Fruit fly (Drosophila melanogaster) whole organism, embryonic: ENCODE measurements around the gene CG10347.

Source experiments
- Blimp-1 ChIP-seq: fragments of 200-800 bp; sonication (Bioruptor generic); optimal IDR thresholded peaks from 3 replicates; lab custom pipeline; 2018; ENCODE audit warnings: missing biosample characterization, missing genetic modification characterization, mild to moderate bottlenecking, moderate library complexity, missing genetic modification reagents
- CG11723 ChIP-seq: fragments of 200-800 bp; sonication (Bioruptor generic); optimal IDR thresholded peaks from 2 replicates; lab custom pipeline; 2017; ENCODE audit warnings: missing biosample characterization, mild to moderate bottlenecking, missing genetic modification characterization
- CG12219 ChIP-seq: fragments of 200-800 bp; sonication (Bioruptor generic); optimal IDR thresholded peaks from 3 replicates; lab custom pipeline; 2018; ENCODE audit warnings: missing biosample characterization, mild to moderate bottlenecking, missing genetic modification characterization
- CG12299 ChIP-seq: fragments of 200-800 bp; sonication (Bioruptor generic); optimal IDR thresholded peaks from 2 replicates; lab custom pipeline; 2018; ENCODE audit warnings: missing biosample characterization, mild to moderate bottlenecking, missing genetic modification characterization
- CG13894 ChIP-seq: fragments of 200-800 bp; sonication (Bioruptor generic); optimal IDR thresholded peaks from 3 replicates; lab custom pipeline; 2018; ENCODE audit warnings: missing biosample characterization, mild to moderate bottlenecking, missing genetic modification characterization, moderate library complexity
- CG14710 ChIP-seq: fragments of 200-800 bp; sonication (Bioruptor generic); optimal IDR thresholded peaks from 3 replicates; lab custom pipeline; 2019; ENCODE audit warnings: missing biosample characterization, mild to moderate bottlenecking, missing genetic modification characterization, moderate library complexity
- CG17385 ChIP-seq: fragments of 200-800 bp; sonication (Bioruptor generic); optimal IDR thresholded peaks from 3 replicates; lab custom pipeline; 2018; ENCODE audit warnings: missing biosample characterization, mild to moderate bottlenecking, missing genetic modification characterization
- CG18262 ChIP-seq: fragments of 200-800 bp; optimal IDR thresholded peaks from 3 replicates; lab custom pipeline; 2019; ENCODE audit warnings: missing biosample characterization, mild to moderate bottlenecking, missing genetic modification characterization, moderate library complexity
- CG2199 ChIP-seq: fragments of 200-800 bp; sonication (Bioruptor generic); IDR thresholded peaks from 3 replicates; pipeline ENCODE4 v1.3.6; 2022; ENCODE audit warnings: missing biosample characterization, missing genetic modification characterization
- CG30020 ChIP-seq: fragments of 200-800 bp; optimal IDR thresholded peaks from 2 replicates; lab custom pipeline; 2019; ENCODE audit warnings: missing biosample characterization, mild to moderate bottlenecking, missing genetic modification characterization, moderate library complexity
- CG34422 ChIP-seq: fragments of 200-800 bp; sonication (Bioruptor generic); IDR thresholded peaks from 3 replicates; pipeline ENCODE4 v1.3.6; 2022; ENCODE audit warnings: missing biosample characterization, missing genetic modification characterization
- CG3847 ChIP-seq: fragments of 200-800 bp; sonication (Bioruptor generic); IDR thresholded peaks from 2 replicates; pipeline ENCODE4 v1.3.6; 2022; ENCODE audit warnings: missing biosample characterization, missing genetic modification characterization
- CG4707 ChIP-seq: fragments of 200-800 bp; sonication (Bioruptor generic); optimal IDR thresholded peaks from 2 replicates; lab custom pipeline; 2018; ENCODE audit warnings: missing biosample characterization, mild to moderate bottlenecking, missing genetic modification characterization, moderate library complexity
- CG7271 ChIP-seq: fragments of 200-800 bp; sonication (Bioruptor generic); optimal IDR thresholded peaks from 2 replicates; lab custom pipeline; 2018; ENCODE audit warnings: missing biosample characterization, mild to moderate bottlenecking, missing genetic modification characterization, moderate library complexity
- CG7372 ChIP-seq: fragments of 200-800 bp; sonication (Bioruptor generic); IDR thresholded peaks from 2 replicates; pipeline ENCODE4 v1.3.6; 2022; ENCODE audit warnings: missing biosample characterization, missing genetic modification characterization
- CG7839 ChIP-seq: fragments of 200-800 bp; sonication (Bioruptor generic); optimal IDR thresholded peaks from 3 replicates; lab custom pipeline; 2018; ENCODE audit warnings: missing biosample characterization, mild to moderate bottlenecking, missing genetic modification characterization, moderate library complexity
- CG7987 ChIP-seq: fragments of 200-800 bp; sonication (Bioruptor generic); optimal IDR thresholded peaks from 2 replicates; lab custom pipeline; 2018; ENCODE audit warnings: missing biosample characterization, mild to moderate bottlenecking, missing genetic modification characterization, moderate library complexity
- CG9817 ChIP-seq: fragments of 200-800 bp; sonication (Bioruptor generic); optimal IDR thresholded peaks from 2 replicates; lab custom pipeline; 2018; ENCODE audit warnings: missing biosample characterization, mild to moderate bottlenecking, missing genetic modification characterization, moderate library complexity
- Camta ChIP-seq: fragments of 200-800 bp; sonication (Bioruptor generic); optimal IDR thresholded peaks from 2 replicates; lab custom pipeline; 2016; ENCODE audit warnings: missing biosample characterization, missing genetic modification characterization
- D19B ChIP-seq: fragments of 200-800 bp; sonication (Bioruptor generic); optimal IDR thresholded peaks from 2 replicates; lab custom pipeline; 2017; ENCODE audit warnings: missing biosample characterization, mild to moderate bottlenecking, missing genetic modification characterization
- Dref ChIP-seq: fragments of 200-800 bp; sonication (Bioruptor generic); IDR thresholded peaks from 2 replicates; pipeline ENCODE4 v1.3.6; 2022; ENCODE audit warnings: missing biosample characterization, missing genetic modification characterization
- Drgx ChIP-seq: fragments of 200-800 bp; sonication (Bioruptor generic); IDR thresholded peaks from 2 replicates; pipeline ENCODE4 v1.3.6; 2022; ENCODE audit warnings: missing biosample characterization, missing genetic modification characterization
- Eip74EF ChIP-seq, 2 experiments: fragments of 200-800 bp in 1 of 2; fragments of >200 bp in 1 of 2; sonication (Bioruptor generic) in 1 of 2; optimal IDR thresholded peaks; 2 replicates each; lab custom pipeline; 2017 to 2019; ENCODE audit warnings: missing biosample characterization in 2 of 2, missing genetic modification characterization in 2 of 2, mild to moderate bottlenecking in 1 of 2, moderate library complexity in 1 of 2
- HLH54F ChIP-seq: fragments of 200-800 bp; sonication (Bioruptor generic); optimal IDR thresholded peaks from 3 replicates; lab custom pipeline; 2016; ENCODE audit warnings: missing biosample characterization, missing genetic modification characterization
- Hr78 ChIP-seq, 2 experiments: fragments of 200-800 bp in 1 of 2; fragments of >200 bp in 1 of 2; sonication (Bioruptor generic) in 1 of 2; optimal IDR thresholded peaks; 2 replicates each; lab custom pipeline; 2017 to 2019; ENCODE audit warnings: missing biosample characterization in 2 of 2, missing genetic modification characterization in 2 of 2, mild to moderate bottlenecking in 1 of 2, moderate library complexity in 1 of 2
- MESR4 ChIP-seq: fragments of 200-800 bp; sonication (Bioruptor generic); optimal IDR thresholded peaks from 2 replicates; lab custom pipeline; 2018; ENCODE audit warnings: missing biosample characterization, mild to moderate bottlenecking, missing genetic modification characterization, moderate library complexity
- PHDP ChIP-seq: fragments of 200-800 bp; sonication (Bioruptor generic); optimal IDR thresholded peaks from 3 replicates; lab custom pipeline; 2018; ENCODE audit warnings: missing biosample characterization, mild to moderate bottlenecking, missing genetic modification characterization, moderate library complexity
- Sin3A ChIP-seq: fragments of >200 bp; optimal IDR thresholded peaks from 2 replicates; lab custom pipeline; 2018
- Sox100B ChIP-seq: fragments of 200-800 bp; sonication (Bioruptor generic); optimal IDR thresholded peaks from 3 replicates; lab custom pipeline; 2018; ENCODE audit warnings: missing biosample characterization, mild to moderate bottlenecking, missing genetic modification characterization
- Sry-β ChIP-seq: fragments of 200-800 bp; sonication (Bioruptor generic); optimal IDR thresholded peaks from 2 replicates; lab custom pipeline; 2018; ENCODE audit warnings: missing biosample characterization, mild to moderate bottlenecking, missing genetic modification characterization, moderate library complexity
- Trl ChIP-seq, 3 experiments: fragments of >200 bp in 2 of 3; fragments of 200-800 bp in 1 of 3; sonication (Bioruptor generic) in 1 of 3; optimal IDR thresholded peaks; 2 replicates in 1 of 3; 3 replicates in 2 of 3; lab custom pipeline; 2016 to 2017; ENCODE audit warnings: missing biosample characterization in 1 of 3, missing genetic modification characterization in 1 of 3
- Vsx1 ChIP-seq: fragments of 200-800 bp; sonication (Bioruptor generic); optimal IDR thresholded peaks from 2 replicates; lab custom pipeline; 2017; ENCODE audit warnings: missing biosample characterization, mild to moderate bottlenecking, missing genetic modification characterization, missing genetic modification reagents
- abd-A ChIP-seq: fragments of 200-800 bp; sonication (Bioruptor generic); optimal IDR thresholded peaks from 3 replicates; lab custom pipeline; 2019; ENCODE audit warnings: missing biosample characterization, mild to moderate bottlenecking, missing genetic modification characterization, moderate library complexity
- chif ChIP-seq, 2 experiments: fragments of 200-800 bp; sonication (Bioruptor generic); optimal IDR thresholded peaks; 3 replicates each; lab custom pipeline; 2016; ENCODE audit warnings: missing biosample characterization in 2 of 2, missing genetic modification characterization in 2 of 2
- dan ChIP-seq: fragments of 200-800 bp; sonication (Bioruptor generic); IDR thresholded peaks from 2 replicates; pipeline ENCODE4 v1.3.6; 2022; ENCODE audit warnings: missing biosample characterization, missing genetic modification characterization
- gsb ChIP-seq: fragments of 200-800 bp; sonication (Bioruptor generic); IDR thresholded peaks from 2 replicates; pipeline ENCODE4 v1.3.6; 2022; ENCODE audit warnings: missing biosample characterization, missing genetic modification characterization
- hb ChIP-seq: fragments of 200-800 bp; sonication (Bioruptor generic); IDR thresholded peaks from 3 replicates; pipeline ENCODE4 v1.3.6; 2022; ENCODE audit warnings: missing biosample characterization, missing genetic modification characterization; ENCODE audit not compliant: partially characterized antibody
- ind ChIP-seq: fragments of 200-800 bp; sonication (Bioruptor generic); optimal IDR thresholded peaks from 3 replicates; lab custom pipeline; 2016; ENCODE audit warnings: missing biosample characterization, missing genetic modification characterization
- ken ChIP-seq: fragments of 200-800 bp; sonication (Bioruptor generic); IDR thresholded peaks from 3 replicates; pipeline ENCODE4 v1.3.6; 2022; ENCODE audit warnings: missing biosample characterization, missing genetic modification characterization
- pho ChIP-seq: fragments of 200-800 bp; sonication (Bioruptor generic); optimal IDR thresholded peaks from 2 replicates; lab custom pipeline; 2016; ENCODE audit warnings: missing biosample characterization, missing genetic modification characterization
- salm ChIP-seq: fragments of 200-800 bp; sonication (Bioruptor generic); optimal IDR thresholded peaks from 2 replicates; lab custom pipeline; 2018; ENCODE audit warnings: missing biosample characterization, mild to moderate bottlenecking, missing genetic modification characterization
- sens ChIP-seq: fragments of 200-800 bp; sonication (Bioruptor generic); peaks from one replicate; lab custom pipeline; 2016; ENCODE audit warnings: missing biosample characterization, missing genetic modification characterization
- shn ChIP-seq: fragments of 200-800 bp; sonication (Bioruptor generic); optimal IDR thresholded peaks from 3 replicates; lab custom pipeline; 2016; ENCODE audit warnings: missing biosample characterization, missing genetic modification characterization
- ssp ChIP-seq: fragments of 200-800 bp; sonication (Bioruptor generic); IDR thresholded peaks from 2 replicates; pipeline ENCODE4 v1.3.6; 2022; ENCODE audit warnings: missing biosample characterization, missing genetic modification characterization
- stwl ChIP-seq: fragments of 200-800 bp; sonication (Bioruptor generic); optimal IDR thresholded peaks from 3 replicates; lab custom pipeline; 2018; ENCODE audit warnings: missing biosample characterization, mild to moderate bottlenecking, missing genetic modification characterization, moderate library complexity
- tna ChIP-seq: fragments of 200-800 bp; sonication (Bioruptor generic); IDR thresholded peaks from 2 replicates; pipeline ENCODE4 v1.3.6; 2022; ENCODE audit warnings: missing biosample characterization, missing genetic modification characterization; ENCODE audit not compliant: partially characterized antibody
- toy ChIP-seq: fragments of 200-800 bp; sonication (Bioruptor generic); IDR thresholded peaks from 2 replicates; pipeline ENCODE4 v1.3.6; 2022; ENCODE audit warnings: missing biosample characterization, missing genetic modification characterization
- twi ChIP-seq: fragments of 200-800 bp; optimal IDR thresholded peaks from 2 replicates; lab custom pipeline; 2019; ENCODE audit warnings: missing biosample characterization, mild to moderate bottlenecking, missing genetic modification characterization, moderate library complexity
- usp ChIP-seq: fragments of >200 bp; optimal IDR thresholded peaks from 2 replicates; lab custom pipeline; 2017; ENCODE audit warnings: missing biosample characterization, missing genetic modification characterization
- wek ChIP-seq: fragments of 200-800 bp; sonication (Bioruptor generic); optimal IDR thresholded peaks from 3 replicates; lab custom pipeline; 2018; ENCODE audit warnings: missing biosample characterization, mild to moderate bottlenecking, missing genetic modification characterization, moderate library complexity

CG10347 gene

dm6 chrX:11891682-11892179, 37.0 kb upstream of the CG10347 start, which contains the start of gene sicily (continued):
- TF ChIP-seq CG12219 (no peak), tna (GFP tag; lab: Robert Waterston, UW) (no peak), pho (GFP tag; lab: Kevin White, UChicago) (no peak), CG30020 (tag; lab: Kevin White, UChicago) (peak; percentile 26), wek (peak; percentile 100), CG12299 (no peak), Hr78 (GFP tag; optimal IDR thresholded peaks at IDR 0.05; lab: Kevin White, UChicago) (no peak), CG4707 (GFP tag; lab: Kevin White, UChicago) (no peak), CG3847 (peak; percentile 35; the same call in 1 of the 2 replicates), abd-A (no peak), ind (GFP tag; lab: Kevin White, UChicago) (no peak), CG7271 (no peak), CG11723 (no peak), hb (no peak), Blimp-1 (no peak), CG7987 (GFP tag; lab: Kevin White, UChicago) (peak; percentile 1), toy (no peak), CG17385 (GFP tag; lab: Kevin White, UChicago) (peak; percentile 96), salm (no peak), ssp (GFP tag; lab: Robert Waterston, UW) (no peak), Drgx (GFP tag; lab: Robert Waterston, UW) (no peak), Sox100B (GFP tag; lab: Kevin White, UChicago) (no peak), Sin3A (lab: Kevin White, UChicago) (peak; percentile 5), Sry-β (peak; percentile 29), D19B (GFP tag; lab: Kevin White, UChicago) (no peak), Trl (optimal IDR thresholded peaks at IDR 0.05; lab: Kevin White, UChicago) (no peak), Trl (GFP tag; optimal IDR thresholded peaks at IDR 0.05; lab: Kevin White, UChicago) (no peak), sens (peak; percentile 65), Camta (GFP tag; lab: Kevin White, UChicago) (no peak), CG7839 (tag; lab: Kevin White, UChicago) (no peak), CG7372 (GFP tag; lab: Robert Waterston, UW) (no peak), HLH54F (no peak), ken (no peak), Vsx1 (GFP tag; lab: Kevin White, UChicago) (no peak), dan (GFP tag; lab: Robert Waterston, UW) (no peak), chif (GFP tag; optimal IDR thresholded peaks at IDR 0.05; lab: Kevin White, UChicago) (no peak), CG2199 (GFP tag; lab: Robert Waterston, UW) (no peak), CG14710 (tag; lab: Kevin White, UChicago) (peak; percentile 3), PHDP (tag; lab: Kevin White, UChicago) (no peak), CG34422 (GFP tag; lab: Robert Waterston, UW) (peak; percentile 26; the same call in 1 of the 3 replicates), twi (tag; lab: Kevin White, UChicago) (peak; percentile 41), Eip74EF (GFP tag; optimal IDR thresholded peaks at IDR 0.05; lab: Kevin White, UChicago) (no peak), shn (GFP tag; lab: Kevin White, UChicago) (no peak), Dref (GFP tag; lab: Robert Waterston, UW) (peak; percentile 45), stwl (tag; lab: Kevin White, UChicago) (peak; percentile 39), MESR4 (GFP tag; lab: Kevin White, UChicago) (peak; percentile 63), gsb (GFP tag; lab: Robert Waterston, UW) (no peak), CG18262 (tag; lab: Kevin White, UChicago) (no peak), usp (GFP tag; lab: Kevin White, UChicago) (no peak), CG9817 (tag; lab: Kevin White, UChicago) (no peak), CG13894 (tag; lab: Kevin White, UChicago) (no peak)
